Fruit fly (Drosophila melanogaster) whole organism, embryonic: Measurements from ENCODE around the gene CG7987.
A peak's percentile ranks its signal among the peaks of the same experiment; 100 is the strongest.

ENCODE experiments used
- ATbp ChIP-seq: fragments of 200-800 bp; sonication (Bioruptor generic); optimal IDR thresholded peaks from 2 replicates; lab custom pipeline; 2017; ENCODE audit warnings: missing biosample characterization, mild to moderate bottlenecking, missing genetic modification characterization, missing genetic modification reagents
- Adf1 ChIP-seq: fragments of 200-800 bp; sonication (Bioruptor generic); IDR thresholded peaks from 2 replicates; pipeline ENCODE4 v1.3.6; 2022; ENCODE audit warnings: missing biosample characterization, missing genetic modification characterization
- Antp ChIP-seq: fragments of 200-800 bp; sonication (Bioruptor generic); optimal IDR thresholded peaks from 3 replicates; lab custom pipeline; 2016; ENCODE audit warnings: missing biosample characterization, missing genetic modification characterization
- CG10267 ChIP-seq: fragments of 200-800 bp; sonication (Bioruptor generic); optimal IDR thresholded peaks from 2 replicates; lab custom pipeline; 2018; ENCODE audit warnings: missing biosample characterization, mild to moderate bottlenecking, missing genetic modification characterization, moderate library complexity
- CG11398 ChIP-seq: fragments of 200-800 bp; sonication (Bioruptor generic); optimal IDR thresholded peaks from 2 replicates; lab custom pipeline; 2016; ENCODE audit warnings: missing biosample characterization, missing genetic modification characterization
- CG12391 ChIP-seq: fragments of 200-800 bp; sonication (Bioruptor generic); optimal IDR thresholded peaks from 3 replicates; lab custom pipeline; 2018; ENCODE audit warnings: missing biosample characterization, mild to moderate bottlenecking, missing genetic modification characterization, moderate library complexity
- CG13287 ChIP-seq: fragments of 200-800 bp; sonication (Bioruptor generic); IDR thresholded peaks from 2 replicates; pipeline ENCODE4 v1.3.6; 2022; ENCODE audit warnings: missing biosample characterization, missing genetic modification characterization; ENCODE audit not compliant: partially characterized antibody
- CG15514 ChIP-seq: fragments of 200-800 bp; sonication (Bioruptor generic); optimal IDR thresholded peaks from 3 replicates; lab custom pipeline; 2017; ENCODE audit warnings: missing biosample characterization, missing genetic modification characterization, mild to moderate bottlenecking, moderate library complexity, missing genetic modification reagents
- CG18011 ChIP-seq: fragments of 200-800 bp; sonication (Bioruptor generic); optimal IDR thresholded peaks from 2 replicates; lab custom pipeline; 2017; ENCODE audit warnings: missing biosample characterization, missing genetic modification characterization, mild to moderate bottlenecking, moderate library complexity, missing genotype
- CG2129 ChIP-seq: fragments of 200-800 bp; sonication (Bioruptor generic); IDR thresholded peaks from 2 replicates; pipeline ENCODE4 v1.3.6; 2022; ENCODE audit warnings: missing biosample characterization, missing genetic modification characterization; ENCODE audit not compliant: partially characterized antibody
- CG4404 ChIP-seq: fragments of 200-800 bp; sonication (Bioruptor generic); IDR thresholded peaks from 2 replicates; pipeline ENCODE4 v1.3.6; 2022; ENCODE audit warnings: missing biosample characterization, missing genetic modification characterization
- CG4707 ChIP-seq: fragments of 200-800 bp; sonication (Bioruptor generic); optimal IDR thresholded peaks from 2 replicates; lab custom pipeline; 2018; ENCODE audit warnings: missing biosample characterization, mild to moderate bottlenecking, missing genetic modification characterization, moderate library complexity
- CG6813 ChIP-seq: fragments of 200-800 bp; sonication (Bioruptor generic); optimal IDR thresholded peaks from 2 replicates; lab custom pipeline; 2017; ENCODE audit warnings: missing biosample characterization, missing genetic modification characterization, mild to moderate bottlenecking, moderate library complexity, missing genetic modification reagents
- CG7357 ChIP-seq: fragments of 200-800 bp; sonication (Bioruptor generic); IDR thresholded peaks from 3 replicates; pipeline ENCODE4 v1.3.6; 2022; ENCODE audit warnings: missing biosample characterization, missing genetic modification characterization
- CG8089 ChIP-seq: fragments of 200-800 bp; sonication (Bioruptor generic); optimal IDR thresholded peaks from 3 replicates; lab custom pipeline; 2016; ENCODE audit warnings: missing biosample characterization, missing genetic modification characterization
- CG8924 ChIP-seq: fragments of 200-800 bp; optimal IDR thresholded peaks from 3 replicates; lab custom pipeline; 2019; ENCODE audit warnings: missing biosample characterization, mild to moderate bottlenecking, missing genetic modification characterization, moderate library complexity
- CG9215 ChIP-seq: fragments of 200-800 bp; sonication (Bioruptor generic); IDR thresholded peaks from 2 replicates; pipeline ENCODE4 v1.3.6; 2022; ENCODE audit warnings: missing biosample characterization, missing genetic modification characterization
- CHES-1-like ChIP-seq: fragments of 200-800 bp; sonication (Bioruptor generic); optimal IDR thresholded peaks from 2 replicates; lab custom pipeline; 2016; ENCODE audit warnings: missing biosample characterization, missing genetic modification characterization
- CkIIα-i1 ChIP-seq: fragments of 200-800 bp; sonication (Bioruptor generic); IDR thresholded peaks from 2 replicates; pipeline ENCODE4 v1.3.6; 2022; ENCODE audit warnings: missing biosample characterization, missing genetic modification characterization
- Dll ChIP-seq: fragments of 200-800 bp; sonication (Bioruptor generic); IDR thresholded peaks from 4 replicates; pipeline ENCODE4 v1.3.6; 2022; ENCODE audit warnings: missing biosample characterization, missing genetic modification characterization; ENCODE audit not compliant: partially characterized antibody
- Drgx ChIP-seq: fragments of 200-800 bp; sonication (Bioruptor generic); IDR thresholded peaks from 2 replicates; pipeline ENCODE4 v1.3.6; 2022; ENCODE audit warnings: missing biosample characterization, missing genetic modification characterization
- ERR ChIP-seq: fragments of 200-800 bp; sonication (Bioruptor generic); optimal IDR thresholded peaks from 2 replicates; lab custom pipeline; 2016; ENCODE audit warnings: missing biosample characterization, missing genetic modification characterization
- Ets97D ChIP-seq: fragments of 200-800 bp; sonication (Bioruptor generic); optimal IDR thresholded peaks from 3 replicates; lab custom pipeline; 2016; ENCODE audit warnings: missing biosample characterization, missing genetic modification characterization
- Gsc ChIP-seq: fragments of 200-800 bp; sonication (Bioruptor generic); IDR thresholded peaks from 2 replicates; pipeline ENCODE4 v1.3.6; 2022; ENCODE audit warnings: missing biosample characterization, missing genetic modification characterization
- Hmr ChIP-seq: fragments of 200-800 bp; sonication (Bioruptor generic); optimal IDR thresholded peaks from 3 replicates; lab custom pipeline; 2017; ENCODE audit warnings: mild to moderate bottlenecking, missing biosample characterization, missing genetic modification reagents, missing genetic modification characterization
- Hr78 ChIP-seq, 2 experiments: fragments of 200-800 bp in 1 of 2; fragments of >200 bp in 1 of 2; sonication (Bioruptor generic) in 1 of 2; optimal IDR thresholded peaks; 2 replicates each; lab custom pipeline; 2017 to 2019; ENCODE audit warnings: missing biosample characterization in 2 of 2, missing genetic modification characterization in 2 of 2, mild to moderate bottlenecking in 1 of 2, moderate library complexity in 1 of 2
- Hsf ChIP-seq: fragments of 200-800 bp; sonication (Bioruptor generic); optimal IDR thresholded peaks from 3 replicates; lab custom pipeline; 2016; ENCODE audit warnings: missing biosample characterization, missing genetic modification characterization
- Med ChIP-seq: fragments of 200-800 bp; sonication (Bioruptor generic); peaks from one replicate; lab custom pipeline; 2016; ENCODE audit warnings: missing biosample characterization, missing genetic modification characterization, mild to moderate bottlenecking, inconsistent platforms, moderate library complexity
- Sry-β ChIP-seq: fragments of 200-800 bp; sonication (Bioruptor generic); optimal IDR thresholded peaks from 2 replicates; lab custom pipeline; 2018; ENCODE audit warnings: missing biosample characterization, mild to moderate bottlenecking, missing genetic modification characterization, moderate library complexity
- Stat92E ChIP-seq, 3 experiments: fragments of >200 bp in 2 of 3; fragments of 200-800 bp in 1 of 3; sonication (Bioruptor generic) in 1 of 3; optimal IDR thresholded peaks; 2 replicates each; lab custom pipeline; 2017 to 2019; ENCODE audit warnings: missing biosample characterization in 3 of 3, missing genetic modification characterization in 3 of 3, mild to moderate bottlenecking in 1 of 3, moderate library complexity in 1 of 3
- Usf ChIP-seq: fragments of 200-800 bp; sonication (Bioruptor generic); optimal IDR thresholded peaks from 2 replicates; lab custom pipeline; 2017; ENCODE audit warnings: missing genotype, missing biosample characterization, missing genetic modification characterization
- ac ChIP-seq: fragments of 200-800 bp; sonication (Bioruptor generic); optimal IDR thresholded peaks from 3 replicates; lab custom pipeline; 2017; ENCODE audit warnings: missing biosample characterization, mild to moderate bottlenecking, missing genetic modification characterization
- chm ChIP-seq: fragments of 200-800 bp; sonication (Bioruptor generic); IDR thresholded peaks from 2 replicates; pipeline ENCODE4 v1.3.6; 2022; ENCODE audit warnings: missing biosample characterization, missing genetic modification characterization
- da ChIP-seq: fragments of 200-800 bp; sonication (Bioruptor generic); optimal IDR thresholded peaks from 2 replicates; lab custom pipeline; 2016; ENCODE audit warnings: missing biosample characterization, missing genetic modification characterization
- disco-r ChIP-seq: fragments of 200-800 bp; sonication (Bioruptor generic); optimal IDR thresholded peaks from 2 replicates; lab custom pipeline; 2016; ENCODE audit warnings: missing biosample characterization, missing genetic modification characterization
- dm ChIP-seq: fragments of 200-800 bp; sonication (Bioruptor generic); optimal IDR thresholded peaks from 3 replicates; lab custom pipeline; 2016; ENCODE audit warnings: missing biosample characterization, missing genetic modification characterization
- dmrt99B ChIP-seq: fragments of 200-800 bp; sonication (Bioruptor generic); optimal IDR thresholded peaks from 2 replicates; lab custom pipeline; 2018; ENCODE audit warnings: missing biosample characterization, mild to moderate bottlenecking, missing genetic modification characterization, moderate library complexity
- emc ChIP-seq: fragments of 200-800 bp; sonication (Bioruptor generic); optimal IDR thresholded peaks from 2 replicates; lab custom pipeline; 2016; ENCODE audit warnings: missing biosample characterization, missing genetic modification characterization
- esg ChIP-seq: fragments of 200-800 bp; sonication (Bioruptor generic); conservative IDR thresholded peaks from 2 replicates; pipeline ENCODE4 v1.3.6; 2022; ENCODE audit warnings: missing biosample characterization, missing genetic modification characterization
- gce ChIP-seq: fragments of 200-800 bp; sonication (Bioruptor generic); IDR thresholded peaks from 3 replicates; pipeline ENCODE4 v1.3.6; 2022; ENCODE audit warnings: missing biosample characterization, missing genetic modification characterization
- gem ChIP-seq: fragments of 200-800 bp; sonication (Bioruptor generic); optimal IDR thresholded peaks from 2 replicates; lab custom pipeline; 2019; ENCODE audit warnings: missing biosample characterization, mild to moderate bottlenecking, missing genetic modification characterization, moderate library complexity
- gro ChIP-seq: fragments of 200-800 bp; sonication (Bioruptor generic); optimal IDR thresholded peaks from 2 replicates; lab custom pipeline; 2016; ENCODE audit warnings: missing biosample characterization, missing genetic modification characterization
- inv ChIP-seq: fragments of 200-800 bp; sonication (Bioruptor generic); IDR thresholded peaks from 2 replicates; pipeline ENCODE4 v1.3.6; 2022; ENCODE audit warnings: missing biosample characterization, missing genetic modification characterization; ENCODE audit not compliant: partially characterized antibody
- pb ChIP-seq: fragments of 200-800 bp; sonication (Bioruptor generic); optimal IDR thresholded peaks from 3 replicates; lab custom pipeline; 2016; ENCODE audit warnings: missing biosample characterization, missing genetic modification characterization
- slp2 ChIP-seq: fragments of 200-800 bp; sonication (Bioruptor generic); optimal IDR thresholded peaks from 2 replicates; lab custom pipeline; 2016; ENCODE audit warnings: missing biosample characterization, missing genetic modification characterization
- sob ChIP-seq: fragments of 200-800 bp; sonication (Bioruptor generic); IDR thresholded peaks from 2 replicates; pipeline ENCODE4 v1.3.6; 2022; ENCODE audit warnings: missing biosample characterization, missing genetic modification characterization
- stc ChIP-seq: fragments of 200-800 bp; sonication (Bioruptor generic); IDR thresholded peaks from 2 replicates; pipeline ENCODE4 v1.3.6; 2022; ENCODE audit warnings: missing biosample characterization, missing genetic modification characterization
- stwl ChIP-seq: fragments of 200-800 bp; sonication (Bioruptor generic); optimal IDR thresholded peaks from 3 replicates; lab custom pipeline; 2018; ENCODE audit warnings: missing biosample characterization, mild to moderate bottlenecking, missing genetic modification characterization, moderate library complexity
- vvl ChIP-seq: fragments of 200-800 bp; sonication (Bioruptor generic); IDR thresholded peaks from 2 replicates; pipeline ENCODE4 v1.3.6; 2022; ENCODE audit warnings: missing biosample characterization, missing genetic modification characterization
- wdn ChIP-seq: fragments of 200-800 bp; sonication (Bioruptor generic); IDR thresholded peaks from 2 replicates; pipeline ENCODE4 v1.3.6; 2022; ENCODE audit warnings: missing biosample characterization, missing genetic modification characterization

The CG7987 gene

DNA sequence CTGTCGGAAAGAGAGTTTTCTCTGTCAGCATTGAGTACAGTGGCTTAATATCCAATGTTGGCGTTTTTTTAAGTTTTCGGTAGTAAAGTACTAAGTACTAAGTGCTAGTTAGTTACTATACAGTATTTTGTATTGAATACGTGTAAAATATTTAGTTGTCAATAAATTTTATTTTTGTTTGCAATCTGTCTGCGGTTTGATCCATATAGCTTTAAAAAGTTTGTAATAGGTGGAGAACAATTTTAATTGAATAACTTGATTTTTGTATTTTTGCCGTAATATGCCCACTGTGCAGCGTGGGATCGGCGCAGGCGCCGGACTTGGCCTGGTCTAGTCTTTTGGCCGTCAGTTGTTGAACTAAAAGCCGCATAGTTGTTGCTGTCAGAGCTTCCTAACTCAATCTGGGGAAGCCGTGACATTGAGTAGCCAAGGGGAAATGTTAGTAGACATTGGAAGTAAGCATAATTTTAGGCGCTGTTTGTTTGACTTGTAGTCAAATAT, 17.3 kb downstream of the CG7987 start (continued):
- TF ChIP-seq chm: no peak
- TF ChIP-seq ATbp (GFP tag; lab: Kevin White, UChicago): peak; percentile 95
- peak; percentile 97 for TF ChIP-seq gem (tag; lab: Kevin White, UChicago)
- no peak for TF ChIP-seq CG13287 (GFP tag; lab: Robert Waterston, UW)
- peak; percentile 82 for TF ChIP-seq CG9215 (GFP tag; lab: Robert Waterston, UW)
- TF ChIP-seq CG6813 (GFP tag; lab: Kevin White, UChicago): peak; percentile 86
- TF ChIP-seq Ets97D (GFP tag; lab: Kevin White, UChicago): peak; percentile 65
- TF ChIP-seq CkIIα-i1 (GFP tag; lab: Robert Waterston, UW): peak; percentile 19; the same call in 1 of the 2 replicates
- peak; percentile 93 for TF ChIP-seq Hsf (GFP tag; lab: Kevin White, UChicago)
- peak; percentile 79 for TF ChIP-seq dm (GFP tag; lab: Kevin White, UChicago)
- peak; percentile 85 for TF ChIP-seq ERR (GFP tag; lab: Kevin White, UChicago)
- TF ChIP-seq stc (GFP tag; lab: Robert Waterston, UW): peak; percentile 89
- peak in 1 of 2 experiments; percentile 84 for TF ChIP-seq Hr78 (GFP tag; optimal IDR thresholded peaks at IDR 0.05; lab: Kevin White, UChicago)
- TF ChIP-seq da (GFP tag; lab: Kevin White, UChicago): peak; percentile 51
- peak; percentile 86 for TF ChIP-seq disco-r (GFP tag; lab: Kevin White, UChicago)
- no peak for TF ChIP-seq CG2129 (GFP tag; lab: Robert Waterston, UW)
- TF ChIP-seq Hmr: peak; percentile 95
- TF ChIP-seq wdn (GFP tag; lab: Robert Waterston, UW): peak; percentile 80
- peak; percentile 93 for TF ChIP-seq CHES-1-like (GFP tag; lab: Kevin White, UChicago)
- TF ChIP-seq gce (GFP tag; lab: Robert Waterston, UW): no peak
- 0 out of 2 replicates have a peak, but pooled peaks have one; percentile 36 for TF ChIP-seq Gsc
- TF ChIP-seq vvl (GFP tag; lab: Robert Waterston, UW): peak; percentile 92
- TF ChIP-seq Antp (GFP tag; lab: Kevin White, UChicago): peak; percentile 87
- TF ChIP-seq CG11398 (GFP tag; lab: Kevin White, UChicago): peak; percentile 77
- TF ChIP-seq CG18011 (GFP tag; lab: Kevin White, UChicago): peak; percentile 79
- TF ChIP-seq ac (GFP tag; lab: Kevin White, UChicago): peak; percentile 14
- TF ChIP-seq CG4404 (GFP tag; lab: Robert Waterston, UW): peak; percentile 70
- TF ChIP-seq gro: peak; percentile 91
- peak; percentile 94 for TF ChIP-seq CG8924
- peak; percentile 86 for TF ChIP-seq sob (GFP tag; lab: Robert Waterston, UW)
- peak; percentile 75 for TF ChIP-seq CG8089
- TF ChIP-seq CG4707: peak; percentile 86
- TF ChIP-seq CG15514: peak; percentile 84
- peak; percentile 77 for TF ChIP-seq CG7357 (GFP tag; lab: Robert Waterston, UW)
- TF ChIP-seq Usf: peak; percentile 69
- TF ChIP-seq Dll (GFP tag; lab: Robert Waterston, UW): no peak
- peak; percentile 98 for TF ChIP-seq Med (GFP tag; lab: Kevin White, UChicago)
- no peak for TF ChIP-seq stwl (tag; lab: Kevin White, UChicago)
- TF ChIP-seq emc (GFP tag; lab: Kevin White, UChicago): peak; percentile 60
- TF ChIP-seq CG10267 (tag; lab: Kevin White, UChicago): peak; percentile 84
- TF ChIP-seq inv (GFP tag; lab: Robert Waterston, UW): no peak
- TF ChIP-seq Sry-β (GFP tag; lab: Kevin White, UChicago): peak; percentile 39
- peak; percentile 59 for TF ChIP-seq Adf1 (GFP tag; lab: Robert Waterston, UW)
- no peak for TF ChIP-seq Stat92E (GFP tag; optimal IDR thresholded peaks at IDR 0.05; lab: Kevin White, UChicago)
- peak; percentile 83 for TF ChIP-seq slp2 (GFP tag; lab: Kevin White, UChicago)
- peak; percentile 96 for TF ChIP-seq dmrt99B (tag; lab: Kevin White, UChicago)
- peak; percentile 79 for TF ChIP-seq Drgx (GFP tag; lab: Robert Waterston, UW)
- TF ChIP-seq esg (GFP tag; lab: Robert Waterston, UW): peak; percentile 82
- TF ChIP-seq CG12391 (tag; lab: Kevin White, UChicago): peak; percentile 93
- peak; percentile 90 for TF ChIP-seq pb (GFP tag; lab: Kevin White, UChicago)
